Fruit fly (Drosophila melanogaster) whole organism, embryonic: ENCODE results near the gene Rnf146.

Experiments
- ATbp ChIP-seq: fragments of 200-800 bp; sonication (Bioruptor generic); optimal IDR thresholded peaks from 2 replicates; lab custom pipeline; 2017; ENCODE audit warnings: missing biosample characterization, mild to moderate bottlenecking, missing genetic modification characterization, missing genetic modification reagents
- Aef1 ChIP-seq: fragments of 200-800 bp; sonication (Bioruptor generic); IDR thresholded peaks from 3 replicates; pipeline ENCODE4 v1.3.6; 2022; ENCODE audit warnings: missing biosample characterization, missing genetic modification characterization
- CG10267 ChIP-seq: fragments of 200-800 bp; sonication (Bioruptor generic); optimal IDR thresholded peaks from 2 replicates; lab custom pipeline; 2018; ENCODE audit warnings: missing biosample characterization, mild to moderate bottlenecking, missing genetic modification characterization, moderate library complexity
- CG10274 ChIP-seq: fragments of 200-800 bp; sonication (Bioruptor generic); optimal IDR thresholded peaks from 3 replicates; lab custom pipeline; 2017; ENCODE audit warnings: missing biosample characterization, mild to moderate bottlenecking, missing genetic modification characterization
- CG11560 ChIP-seq: fragments of 200-800 bp; sonication (Bioruptor generic); IDR thresholded peaks from 3 replicates; pipeline ENCODE4 v1.3.6; 2022; ENCODE audit warnings: missing biosample characterization, missing genetic modification characterization
- CG12744 ChIP-seq: fragments of 200-800 bp; sonication (Bioruptor generic); optimal IDR thresholded peaks from 2 replicates; lab custom pipeline; 2016; ENCODE audit warnings: missing biosample characterization, missing genetic modification characterization
- CG15011 ChIP-seq: fragments of 200-800 bp; sonication (Bioruptor generic); optimal IDR thresholded peaks from 3 replicates; lab custom pipeline; 2018; ENCODE audit warnings: missing biosample characterization, mild to moderate bottlenecking, missing genetic modification characterization
- CG15479 ChIP-seq: fragments of 200-800 bp; sonication (Bioruptor generic); optimal IDR thresholded peaks from 3 replicates; lab custom pipeline; 2019; ENCODE audit warnings: missing biosample characterization, mild to moderate bottlenecking, missing genetic modification characterization, moderate library complexity
- CG16779 ChIP-seq: fragments of 200-800 bp; sonication (Bioruptor generic); IDR thresholded peaks from 2 replicates; pipeline ENCODE4 v1.3.6; 2022; ENCODE audit warnings: missing biosample characterization, missing genetic modification characterization
- CG18599 ChIP-seq: fragments of 200-800 bp; sonication (Bioruptor generic); optimal IDR thresholded peaks from 3 replicates; lab custom pipeline; 2017; ENCODE audit warnings: missing biosample characterization, missing genetic modification characterization, mild to moderate bottlenecking, moderate library complexity, missing genetic modification reagents
- CG2116 ChIP-seq: fragments of 200-800 bp; sonication (Bioruptor generic); optimal IDR thresholded peaks from 3 replicates; lab custom pipeline; 2018; ENCODE audit warnings: missing biosample characterization, mild to moderate bottlenecking, missing genetic modification characterization
- CG30403 ChIP-seq: fragments of 200-800 bp; sonication (Bioruptor generic); optimal IDR thresholded peaks from 3 replicates; lab custom pipeline; 2016; ENCODE audit warnings: missing biosample characterization, missing genetic modification characterization
- CG32772 ChIP-seq: fragments of 200-800 bp; sonication (Bioruptor generic); IDR thresholded peaks from 2 replicates; pipeline ENCODE4 v1.3.6; 2022; ENCODE audit warnings: missing biosample characterization, missing genetic modification characterization
- CG4820 ChIP-seq: fragments of 200-800 bp; sonication (Bioruptor generic); optimal IDR thresholded peaks from 3 replicates; lab custom pipeline; 2016; ENCODE audit warnings: missing biosample characterization, missing genetic modification characterization
- CG5953 ChIP-seq: fragments of 200-800 bp; sonication (Bioruptor generic); IDR thresholded peaks from 2 replicates; pipeline ENCODE4 v1.3.6; 2022; ENCODE audit warnings: missing biosample characterization, missing genetic modification characterization
- CG6689 ChIP-seq: fragments of 200-800 bp; sonication (Bioruptor generic); IDR thresholded peaks from 2 replicates; pipeline ENCODE4 v1.3.6; 2022; ENCODE audit warnings: missing biosample characterization, missing genetic modification characterization
- CG6813 ChIP-seq: fragments of 200-800 bp; sonication (Bioruptor generic); optimal IDR thresholded peaks from 2 replicates; lab custom pipeline; 2017; ENCODE audit warnings: missing biosample characterization, missing genetic modification characterization, mild to moderate bottlenecking, moderate library complexity, missing genetic modification reagents
- CG7928 ChIP-seq: fragments of 200-800 bp; sonication (Bioruptor generic); optimal IDR thresholded peaks from 2 replicates; lab custom pipeline; 2017; ENCODE audit warnings: missing biosample characterization, mild to moderate bottlenecking, missing genetic modification characterization
- CG8765 ChIP-seq: fragments of 200-800 bp; sonication (Bioruptor generic); IDR thresholded peaks from 2 replicates; pipeline ENCODE4 v1.3.6; 2022; ENCODE audit warnings: missing biosample characterization, missing genetic modification characterization
- CG8924 ChIP-seq: fragments of 200-800 bp; optimal IDR thresholded peaks from 3 replicates; lab custom pipeline; 2019; ENCODE audit warnings: missing biosample characterization, mild to moderate bottlenecking, missing genetic modification characterization, moderate library complexity
- CG9797 ChIP-seq: fragments of 200-800 bp; sonication (Bioruptor generic); optimal IDR thresholded peaks from 3 replicates; lab custom pipeline; 2018; ENCODE audit warnings: missing biosample characterization, mild to moderate bottlenecking, missing genetic modification characterization
- CG9876 ChIP-seq: fragments of 200-800 bp; sonication (Bioruptor generic); optimal IDR thresholded peaks from 2 replicates; lab custom pipeline; 2016; ENCODE audit warnings: missing biosample characterization, missing genetic modification characterization
- Chrac-16 ChIP-seq: fragments of 200-800 bp; sonication (Bioruptor generic); optimal IDR thresholded peaks from 3 replicates; lab custom pipeline; 2016; ENCODE audit warnings: missing biosample characterization, missing genetic modification characterization
- Deaf1 ChIP-seq: fragments of 200-800 bp; optimal IDR thresholded peaks from 3 replicates; lab custom pipeline; 2019; ENCODE audit warnings: missing biosample characterization, mild to moderate bottlenecking, missing genetic modification characterization, moderate library complexity
- Dll ChIP-seq: fragments of 200-800 bp; sonication (Bioruptor generic); IDR thresholded peaks from 4 replicates; pipeline ENCODE4 v1.3.6; 2022; ENCODE audit warnings: missing biosample characterization, missing genetic modification characterization; ENCODE audit not compliant: partially characterized antibody
- Gsc ChIP-seq: fragments of 200-800 bp; sonication (Bioruptor generic); IDR thresholded peaks from 2 replicates; pipeline ENCODE4 v1.3.6; 2022; ENCODE audit warnings: missing biosample characterization, missing genetic modification characterization
- Lhr ChIP-seq: fragments of 200-800 bp; sonication (Bioruptor generic); optimal IDR thresholded peaks from 3 replicates; lab custom pipeline; 2017; ENCODE audit warnings: mild to moderate bottlenecking, missing biosample characterization, missing genetic modification reagents, missing genetic modification characterization
- NC2α ChIP-seq: fragments of 200-800 bp; sonication (Bioruptor generic); optimal IDR thresholded peaks from 2 replicates; lab custom pipeline; 2016; ENCODE audit warnings: missing biosample characterization, missing genetic modification characterization
- Nf-YA ChIP-seq: fragments of 200-800 bp; sonication (Bioruptor generic); IDR thresholded peaks from 2 replicates; pipeline ENCODE4 v1.3.6; 2022; ENCODE audit warnings: missing biosample characterization, missing genetic modification characterization
- Sox102F ChIP-seq: fragments of 200-800 bp; sonication (Bioruptor generic); optimal IDR thresholded peaks from 2 replicates; lab custom pipeline; 2018; ENCODE audit warnings: missing biosample characterization, mild to moderate bottlenecking, missing genetic modification characterization, moderate library complexity
- Tbp ChIP-seq: fragments of >200 bp; optimal IDR thresholded peaks from 2 replicates; lab custom pipeline; 2018; ENCODE audit warnings: missing biosample characterization, missing genetic modification characterization
- ara ChIP-seq: fragments of 200-800 bp; sonication (Bioruptor generic); IDR thresholded peaks from 2 replicates; pipeline ENCODE4 v1.3.6; 2022; ENCODE audit warnings: missing biosample characterization, missing genetic modification characterization
- ase ChIP-seq: fragments of 200-800 bp; sonication (Bioruptor generic); IDR thresholded peaks from 3 replicates; pipeline ENCODE4 v1.3.6; 2022; ENCODE audit warnings: missing biosample characterization, missing genetic modification characterization
- az2 ChIP-seq: fragments of 200-800 bp; sonication (Bioruptor generic); optimal IDR thresholded peaks from 3 replicates; lab custom pipeline; 2016; ENCODE audit warnings: missing biosample characterization, missing genetic modification characterization
- chn ChIP-seq: fragments of 200-800 bp; sonication (Bioruptor generic); optimal IDR thresholded peaks from 2 replicates; lab custom pipeline; 2016; ENCODE audit warnings: missing biosample characterization, missing genetic modification characterization
- ci ChIP-seq: fragments of 200-800 bp; sonication (Bioruptor generic); IDR thresholded peaks from 3 replicates; pipeline ENCODE4 v1.3.6; 2022; ENCODE audit warnings: missing biosample characterization, missing genetic modification characterization
- dmrt99B ChIP-seq: fragments of 200-800 bp; sonication (Bioruptor generic); optimal IDR thresholded peaks from 2 replicates; lab custom pipeline; 2018; ENCODE audit warnings: missing biosample characterization, mild to moderate bottlenecking, missing genetic modification characterization, moderate library complexity
- ems ChIP-seq: fragments of 200-800 bp; sonication (Bioruptor generic); optimal IDR thresholded peaks from 3 replicates; lab custom pipeline; 2016; ENCODE audit warnings: missing biosample characterization, missing genetic modification characterization
- gro ChIP-seq: fragments of 200-800 bp; sonication (Bioruptor generic); optimal IDR thresholded peaks from 2 replicates; lab custom pipeline; 2016; ENCODE audit warnings: missing biosample characterization, missing genetic modification characterization
- gsb-n ChIP-seq: fragments of 200-800 bp; sonication (Bioruptor generic); optimal IDR thresholded peaks from 3 replicates; lab custom pipeline; 2018; ENCODE audit warnings: missing biosample characterization, mild to moderate bottlenecking, missing genetic modification characterization
- h ChIP-seq: fragments of >200 bp; optimal IDR thresholded peaks from 2 replicates; lab custom pipeline; 2017
- ham ChIP-seq: fragments of 200-800 bp; sonication (Bioruptor generic); IDR thresholded peaks from 2 replicates; pipeline ENCODE4 v1.3.6; 2022; ENCODE audit warnings: missing biosample characterization, missing genetic modification characterization
- hth ChIP-seq: fragments of >200 bp; optimal IDR thresholded peaks from 2 replicates; lab custom pipeline; 2017; ENCODE audit warnings: inconsistent platforms
- kay ChIP-seq: fragments of 200-800 bp; sonication (Bioruptor generic); optimal IDR thresholded peaks from 2 replicates; lab custom pipeline; 2016; ENCODE audit warnings: missing biosample characterization, missing genetic modification characterization
- psq ChIP-seq: fragments of 200-800 bp; sonication (Bioruptor generic); optimal IDR thresholded peaks from 2 replicates; lab custom pipeline; 2017; ENCODE audit warnings: missing biosample characterization, missing genetic modification characterization
- sc ChIP-seq, 3 experiments: fragments of >200 bp in 2 of 3; fragments of 200-800 bp in 1 of 3; sonication (Bioruptor generic) in 1 of 3; optimal IDR thresholded peaks; 2 replicates in 2 of 3; 3 replicates in 1 of 3; lab custom pipeline; 2017; ENCODE audit warnings: mild to moderate bottlenecking in 1 of 3, missing biosample characterization in 1 of 3, missing genetic modification characterization in 1 of 3, missing genetic modification reagents in 1 of 3
- sima ChIP-seq: fragments of 200-800 bp; sonication (Bioruptor generic); optimal IDR thresholded peaks from 2 replicates; lab custom pipeline; 2016; ENCODE audit warnings: missing biosample characterization, missing genetic modification characterization
- sr ChIP-seq: fragments of 200-800 bp; sonication (Bioruptor generic); IDR thresholded peaks from 3 replicates; pipeline ENCODE4 v1.3.6; 2022; ENCODE audit warnings: missing biosample characterization, missing genetic modification characterization
- ttk ChIP-seq: fragments of 200-800 bp; sonication (Bioruptor generic); IDR thresholded peaks from 2 replicates; pipeline ENCODE4 v2.1.2; 2022; ENCODE audit warnings: missing biosample characterization, missing genetic modification characterization
- zen2 ChIP-seq: fragments of 200-800 bp; sonication (Bioruptor generic); IDR thresholded peaks from 3 replicates; pipeline ENCODE4 v1.3.6; 2022; ENCODE audit warnings: missing biosample characterization, missing genetic modification characterization; ENCODE audit not compliant: partially characterized antibody

Rnf146 gene

dm6 chr3L:19632766-19633632, 9.6 kb downstream of the Rnf146 start (continued):
- TF ChIP-seq sc (optimal IDR thresholded peaks at IDR 0.05; lab: Kevin White, UChicago) (no peak), sc (GFP tag; optimal IDR thresholded peaks at IDR 0.05; lab: Kevin White, UChicago) (no peak), zen2 (GFP tag; lab: Robert Waterston, UW) (no peak), ham (GFP tag; lab: Robert Waterston, UW) (no peak), CG15011 (GFP tag; lab: Kevin White, UChicago) (peak; percentile 64), Dll (GFP tag; lab: Robert Waterston, UW) (no peak; the same call in 3 of the 4 replicates), NC2α (GFP tag; lab: Kevin White, UChicago) (no peak), CG9797 (GFP tag; lab: Kevin White, UChicago) (peak; percentile 65), CG6689 (peak; percentile 51), CG5953 (GFP tag; lab: Robert Waterston, UW) (no peak), Gsc (GFP tag; lab: Robert Waterston, UW) (no peak), CG6813 (peak; percentile 39), Tbp (GFP tag; lab: Kevin White, UChicago) (no peak), Aef1 (GFP tag; lab: Robert Waterston, UW) (peak; percentile 61; the same call in 2 of the 3 replicates), Sox102F (GFP tag; lab: Kevin White, UChicago) (peak; percentile 56), ci (GFP tag; lab: Robert Waterston, UW) (peak; percentile 67; the same call in 2 of the 3 replicates), ara (GFP tag; lab: Robert Waterston, UW) (no peak), sima (GFP tag; lab: Kevin White, UChicago) (no peak), CG18599 (peak; percentile 81), hth (lab: Kevin White, UChicago) (no peak), Lhr (GFP tag; lab: Kevin White, UChicago) (no peak), CG8765 (GFP tag; lab: Robert Waterston, UW) (no peak), CG10274 (GFP tag; lab: Kevin White, UChicago) (peak; percentile 19), Deaf1 (tag; lab: Kevin White, UChicago) (peak; percentile 14), CG15479 (GFP tag; lab: Kevin White, UChicago) (no peak), Nf-YA (no peak), CG4820 (GFP tag; lab: Kevin White, UChicago) (peak; percentile 16), gsb-n (no peak), CG16779 (GFP tag; lab: Robert Waterston, UW) (peak; percentile 59; the same call in 1 of the 2 replicates), ems (peak; percentile 33), ATbp (GFP tag; lab: Kevin White, UChicago) (no peak), CG32772 (GFP tag; lab: Robert Waterston, UW) (peak; percentile 34; the same call in 1 of the 2 replicates), CG12744 (GFP tag; lab: Kevin White, UChicago) (peak; percentile 25), CG8924 (tag; lab: Kevin White, UChicago) (peak; percentile 67), psq (GFP tag; lab: Kevin White, UChicago) (peak; percentile 42), chn (GFP tag; lab: Kevin White, UChicago) (peak; percentile 19), ttk (GFP tag; lab: Robert Waterston, UW) (peak; percentile 63), CG7928 (GFP tag; lab: Kevin White, UChicago) (peak; percentile 35), h (no peak), CG30403 (GFP tag; lab: Kevin White, UChicago) (peak; percentile 34), CG11560 (no peak), CG9876 (no peak), gro (peak; percentile 72), dmrt99B (tag; lab: Kevin White, UChicago) (no peak), sr (no peak), CG10267 (tag; lab: Kevin White, UChicago) (no peak), az2 (peak; percentile 46), ase (no peak; the same call in 2 of the 3 replicates), Chrac-16 (GFP tag; lab: Kevin White, UChicago) (peak; percentile 36), CG2116 (no peak), kay (GFP tag; lab: Kevin White, UChicago) (no peak)
